Worm (Caenorhabditis elegans): ENCODE measurements around the gene sftb-6.

sftb-6 gene

DNA sequence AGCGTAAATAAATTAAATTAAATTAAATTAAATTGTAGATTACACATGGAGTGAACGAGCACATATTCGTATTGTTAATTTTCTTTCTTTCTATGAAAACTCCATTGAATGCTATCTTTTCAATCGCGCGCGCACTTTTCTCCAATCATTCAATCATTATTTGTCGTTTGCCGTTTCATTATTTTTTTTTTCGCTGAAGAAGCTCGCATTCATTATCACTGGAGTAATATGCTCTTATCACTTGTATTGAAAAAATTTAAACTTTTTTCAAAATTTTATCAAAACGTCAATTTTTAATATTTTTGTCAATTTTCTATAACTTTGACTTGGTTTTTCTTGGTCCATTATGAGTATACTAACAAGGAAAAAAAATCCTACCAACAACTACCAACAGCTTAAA is 32.7 kb upstream of the sftb-6 start:
- TF ChIP-seq tlp-1 (tag; optimal IDR thresholded peaks at IDR 0.05): no peak
- peak; percentile 7 for TF ChIP-seq elt-2 (tag; optimal IDR thresholded peaks at IDR 0.05)
- no peak for TF ChIP-seq fkh-4 (tag; optimal IDR thresholded peaks at IDR 0.05; ENCODE audit: borderline replicate concordance)
- no peak for TF ChIP-seq ceh-8 (GFP tag; optimal IDR thresholded peaks at IDR 0.05)
- TF ChIP-seq hpl-2 (GFP tag; optimal IDR thresholded peaks at IDR 0.05): no peak
- no peak for TF ChIP-seq irx-1 (tag; optimal IDR thresholded peaks at IDR 0.05)
- TF ChIP-seq pqm-1 (tag; optimal IDR thresholded peaks at IDR 0.05): peak; percentile 54
- no peak for TF ChIP-seq lin-39 (tag; optimal IDR thresholded peaks at IDR 0.05)
- no peak for TF ChIP-seq ceh-88 (GFP tag; IDR thresholded peaks at IDR 0.05)

DNA sequence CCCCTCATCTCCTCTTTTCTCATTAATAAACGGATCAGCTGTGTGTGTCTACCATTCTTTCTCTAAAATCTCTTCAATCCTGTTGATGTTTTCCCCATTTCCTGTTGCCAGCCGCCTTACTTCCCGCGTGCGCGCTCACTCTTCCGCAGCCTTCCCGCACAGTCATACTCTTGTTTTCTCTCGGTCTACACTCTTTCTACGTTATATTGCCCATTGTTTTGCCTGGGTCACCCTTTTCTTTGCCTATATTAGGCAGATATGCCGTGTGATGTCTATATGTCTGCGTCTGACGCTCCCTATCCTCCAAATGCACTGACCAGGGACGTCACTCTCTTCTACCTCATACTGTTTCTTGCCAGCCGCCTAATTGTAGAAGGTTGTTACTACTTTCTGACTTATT is 31.9 kb upstream of the sftb-6 start:
- TF ChIP-seq ztf-4 (tag; optimal IDR thresholded peaks at IDR 0.05): peak; percentile 21
- TF ChIP-seq sup-37 (GFP tag; optimal IDR thresholded peaks at IDR 0.05): no peak
- TF ChIP-seq blmp-1 (tag; optimal IDR thresholded peaks at IDR 0.05): peak; percentile 88
- peak; percentile 0 for TF ChIP-seq tbx-2 (tag; optimal IDR thresholded peaks at IDR 0.05)
- TF ChIP-seq lin-35 (GFP tag; optimal IDR thresholded peaks at IDR 0.05): peak in 1 of 2 experiments; percentile 62
- TF ChIP-seq elt-3 (tag; optimal IDR thresholded peaks at IDR 0.05): peak in 3 of 6 experiments; percentile 41 to 63 (median 47)
- TF ChIP-seq efl-1 (optimal IDR thresholded peaks at IDR 0.05): peak; percentile 27 to 38
- TF ChIP-seq efl-1 (GFP tag; optimal IDR thresholded peaks at IDR 0.05 in 1 of 2): no peak
- TF ChIP-seq lin-13 (GFP tag; optimal IDR thresholded peaks at IDR 0.05): no peak
- TF ChIP-seq fos-1 (tag; optimal IDR thresholded peaks at IDR 0.05): peak; percentile 22
- peak; percentile 68 for TF ChIP-seq nhr-90 (tag; optimal IDR thresholded peaks at IDR 0.05; ENCODE audit: poor library complexity)
- TF ChIP-seq lin-14 (GFP tag; optimal IDR thresholded peaks at IDR 0.05): peak; percentile 80
- no peak for TF ChIP-seq ztf-11 (tag; optimal IDR thresholded peaks at IDR 0.05)
- peak; percentile 33 for TF ChIP-seq swsn-7 (tag; optimal IDR thresholded peaks at IDR 0.05)
- peak; percentile 49 for TF ChIP-seq pag-3 (tag; optimal IDR thresholded peaks at IDR 0.05; ENCODE audit: borderline replicate concordance, insufficient read depth)
- peak; percentile 92 for TF ChIP-seq nhr-85 (tag)
- peak in 1 of 3 experiments; percentile 9 for TF ChIP-seq ceh-82 (tag; optimal IDR thresholded peaks at IDR 0.05)
- TF ChIP-seq pqm-1 (tag; optimal IDR thresholded peaks at IDR 0.05): no peak
- peak; percentile 71 for TF ChIP-seq snu-23 (GFP tag; optimal IDR thresholded peaks at IDR 0.05)
- TF ChIP-seq mdl-1 (tag; optimal IDR thresholded peaks at IDR 0.05): peak in 1 of 2 experiments; percentile 55
- peak; percentile 21 for TF ChIP-seq C16A3.4 (tag; optimal IDR thresholded peaks at IDR 0.05)
- peak; percentile 54 for TF ChIP-seq nhr-47 (tag; optimal IDR thresholded peaks at IDR 0.05)
- peak; percentile 79 for TF ChIP-seq mep-1 (tag; optimal IDR thresholded peaks at IDR 0.05)
- TF ChIP-seq nhr-84 (tag; optimal IDR thresholded peaks at IDR 0.05): no peak
- TF ChIP-seq dpl-1 (GFP tag; optimal IDR thresholded peaks at IDR 0.05): peak in 2 of 3 experiments; percentile 11 to 34
- TF ChIP-seq nhr-71 (tag; optimal IDR thresholded peaks at IDR 0.05): peak; percentile 64
- TF ChIP-seq egl-27 (tag; optimal IDR thresholded peaks at IDR 0.05): no peak
- peak; percentile 30 for TF ChIP-seq ceh-8 (GFP tag; optimal IDR thresholded peaks at IDR 0.05)
- TF ChIP-seq jun-1 (tag; optimal IDR thresholded peaks at IDR 0.05): peak; percentile 17
- TF ChIP-seq lsy-2 (tag; optimal IDR thresholded peaks at IDR 0.05): peak in 1 of 2 experiments; percentile 61
- TF ChIP-seq nhr-20 (tag; optimal IDR thresholded peaks at IDR 0.05): peak; percentile 60
- TF ChIP-seq nhr-12 (tag; optimal IDR thresholded peaks at IDR 0.05): no peak
- peak; percentile 33; the same call in 1 of the 2 replicates for TF ChIP-seq grh-1 (GFP tag; IDR thresholded peaks at IDR 0.05)

DNA sequence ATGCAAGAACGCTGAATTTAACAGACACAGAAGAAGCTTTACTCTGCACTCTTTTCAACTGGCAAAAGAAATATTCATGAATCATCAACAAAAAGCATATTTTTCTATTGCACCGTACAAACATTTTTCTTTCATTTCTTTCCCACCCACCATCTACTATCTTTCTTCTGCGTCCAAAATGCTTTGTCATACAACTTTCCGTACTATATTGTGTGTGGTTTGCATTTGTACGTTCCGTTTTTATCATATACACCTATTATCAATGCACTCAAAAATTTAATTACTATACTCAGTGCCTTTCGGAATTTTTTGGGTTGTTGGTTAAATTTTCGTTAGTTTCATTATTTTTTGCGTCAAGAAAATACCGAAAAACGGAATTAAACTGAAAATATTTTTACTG is 30.5 kb upstream of the sftb-6 start:
- TF ChIP-seq zip-4 (GFP tag; optimal IDR thresholded peaks at IDR 0.05) (no peak), nhr-47 (tag; optimal IDR thresholded peaks at IDR 0.05) (no peak), pqm-1 (tag; optimal IDR thresholded peaks at IDR 0.05) (no peak), sox-4 (tag; optimal IDR thresholded peaks at IDR 0.05) (no peak), unc-86 (tag; optimal IDR thresholded peaks at IDR 0.05) (no peak)

Data from whole organism, L1 larva.